Worm (Caenorhabditis elegans) whole organism, early embryonic: Measurements from ENCODE around the gene snf-11.

Experiments used
- B0310.2 ChIP-seq: sonication (generic microtip); optimal IDR thresholded peaks from 2 replicates; lab custom pipeline; 2016; ENCODE audit warnings: mild to moderate bottlenecking, missing genetic modification characterization, missing compliant biosample characterization
- F13C5.2 ChIP-seq: sonication (generic microtip); optimal IDR thresholded peaks from 2 replicates; lab custom pipeline; 2017; ENCODE audit warnings: mild to moderate bottlenecking, missing genetic modification characterization, inconsistent platforms, missing compliant biosample characterization
- aly-1 ChIP-seq: sonication (generic microtip); optimal IDR thresholded peaks from 2 replicates; lab custom pipeline; 2016; ENCODE audit warnings: missing genetic modification characterization, missing compliant biosample characterization
- ama-1 ChIP-seq: fragments of 150-350 bp; optimal IDR thresholded peaks from 2 replicates; lab custom pipeline; 2014
- ceh-13 ChIP-seq: fragments of 200-800 bp; sonication (Bioruptor generic); optimal IDR thresholded peaks from 2 replicates; lab custom pipeline; 2018; ENCODE audit warnings: mild to moderate bottlenecking, missing genetic modification characterization, missing compliant biosample characterization
- ceh-36 ChIP-seq: sonication (generic microtip); optimal IDR thresholded peaks from 2 replicates; lab custom pipeline; 2016; ENCODE audit warnings: missing genetic modification characterization, inconsistent platforms, missing compliant biosample characterization
- ets-7 ChIP-seq: sonication (generic microtip); optimal IDR thresholded peaks from 2 replicates; lab custom pipeline; 2016; ENCODE audit warnings: missing genotype, missing genetic modification characterization, missing compliant biosample characterization
- flt-1 ChIP-seq: fragments of 200-800 bp; sonication (Bioruptor generic); IDR thresholded peaks from 2 replicates; pipeline ENCODE4 v1.3.6; 2022; ENCODE audit warnings: missing genetic modification characterization, missing compliant biosample characterization
- hmbx-1 ChIP-seq: sonication (generic microtip); optimal IDR thresholded peaks from 2 replicates; lab custom pipeline; 2016; ENCODE audit warnings: mild to moderate bottlenecking, missing genetic modification characterization, missing compliant biosample characterization
- hmg-4 ChIP-seq: fragments of 200-800 bp; sonication (Bioruptor generic); optimal IDR thresholded peaks from 2 replicates; lab custom pipeline; 2018; ENCODE audit warnings: mild to moderate bottlenecking, missing genetic modification characterization, missing compliant biosample characterization
- hnd-1 ChIP-seq: sonication (generic microtip); optimal IDR thresholded peaks from 2 replicates; lab custom pipeline; 2016; ENCODE audit warnings: missing genetic modification characterization, missing compliant biosample characterization
- pes-1 ChIP-seq: fragments of 200-800 bp; sonication (Bioruptor generic); IDR thresholded peaks from 2 replicates; pipeline ENCODE4 v1.3.6; 2022; ENCODE audit warnings: missing genetic modification reagents, missing genetic modification characterization, missing compliant biosample characterization
- scrt-1 ChIP-seq: fragments of 200-800 bp; sonication (Bioruptor generic); IDR thresholded peaks from 2 replicates; pipeline ENCODE4 v1.3.6; 2022; ENCODE audit warnings: missing genetic modification characterization, missing compliant biosample characterization
- sea-1 ChIP-seq: fragments of 200-800 bp; sonication (Bioruptor generic); conservative IDR thresholded peaks from 2 replicates; pipeline ENCODE4 v1.3.6; 2022; ENCODE audit warnings: missing genetic modification characterization, missing compliant biosample characterization
- tbx-11 ChIP-seq: fragments of 200-800 bp; sonication (Bioruptor generic); IDR thresholded peaks from 2 replicates; pipeline ENCODE4 v1.3.6; 2022; ENCODE audit warnings: missing genetic modification characterization, missing compliant biosample characterization
- tbx-37 ChIP-seq: fragments of 200-800 bp; sonication (Bioruptor generic); conservative IDR thresholded peaks from 2 replicates; pipeline ENCODE4 v1.3.6; 2022; ENCODE audit warnings: missing genetic modification reagents, missing genetic modification characterization, missing compliant biosample characterization
- tra-4 ChIP-seq: sonication (generic microtip); optimal IDR thresholded peaks from 2 replicates; lab custom pipeline; 2017; ENCODE audit warnings: missing genetic modification characterization, missing compliant biosample characterization

snf-11 gene

ce11 chrV:11263025-11263424 is 45.2 kb downstream of the snf-11 start, which contains the start of gene F07B10.4:
Gene F07B10.4 (minus strand): TSS chrV:11263125.
- no peak for TF ChIP-seq ceh-36 (tag; lab: Kevin White, UChicago)
- TF ChIP-seq hmg-4 (GFP tag; lab: Kevin White, UChicago) = no peak
- no peak for TF ChIP-seq hmbx-1 (tag; lab: Kevin White, UChicago)
- no peak for TF ChIP-seq B0310.2 (tag; lab: Kevin White, UChicago)
- no peak for TF ChIP-seq flt-1 (GFP tag; lab: Robert Waterston, UW)
- no peak for TF ChIP-seq scrt-1 (GFP tag; lab: Robert Waterston, UW)
- no peak for TF ChIP-seq sea-1 (GFP tag; lab: Robert Waterston, UW)
- TF ChIP-seq hnd-1 (tag; lab: Kevin White, UChicago) = no peak
- TF ChIP-seq tbx-37 (GFP tag; lab: Robert Waterston, UW) = no peak
- TF ChIP-seq aly-1 (tag; lab: Kevin White, UChicago) = no peak
- TF ChIP-seq F13C5.2 (tag; lab: Kevin White, UChicago) = no peak
- TF ChIP-seq tbx-11 (GFP tag; lab: Robert Waterston, UW) = no peak
- no peak for TF ChIP-seq ceh-13
- TF ChIP-seq tra-4 (tag; lab: Kevin White, UChicago) = no peak
- TF ChIP-seq pes-1 = no peak
- TF ChIP-seq ama-1 = no peak
- TF ChIP-seq ets-7 (tag; lab: Kevin White, UChicago) = no peak

- no peak for TF ChIP-seq ceh-36 (tag; lab: Kevin White, UChicago)
- TF ChIP-seq sea-1 (GFP tag; lab: Robert Waterston, UW) = no peak
- no peak for TF ChIP-seq ceh-13
- no peak for TF ChIP-seq ets-7 (tag; lab: Kevin White, UChicago)
- no peak for TF ChIP-seq aly-1 (tag; lab: Kevin White, UChicago)
- no peak for TF ChIP-seq ama-1
- no peak for TF ChIP-seq hnd-1 (tag; lab: Kevin White, UChicago)
- no peak for TF ChIP-seq pes-1
- no peak for TF ChIP-seq B0310.2 (tag; lab: Kevin White, UChicago)
- no peak for TF ChIP-seq scrt-1 (GFP tag; lab: Robert Waterston, UW)
- no peak for TF ChIP-seq flt-1 (GFP tag; lab: Robert Waterston, UW)
- TF ChIP-seq F13C5.2 (tag; lab: Kevin White, UChicago) = no peak
- no peak for TF ChIP-seq hmg-4 (GFP tag; lab: Kevin White, UChicago)
- TF ChIP-seq tbx-11 (GFP tag; lab: Robert Waterston, UW) = no peak
- no peak for TF ChIP-seq hmbx-1 (tag; lab: Kevin White, UChicago)
- TF ChIP-seq tbx-37 (GFP tag; lab: Robert Waterston, UW) = no peak
- no peak for TF ChIP-seq tra-4 (tag; lab: Kevin White, UChicago)
Observed at ce11 chrV:11260622-11261021, 47.6 kb downstream of the snf-11 start, which contains the start of gene F07B10.7. Gene F07B10.7 (minus strand): TSS chrV:11260722.

- TF ChIP-seq sea-1 (GFP tag; lab: Robert Waterston, UW) = no peak
- no peak for TF ChIP-seq ceh-13
- TF ChIP-seq ama-1 = no peak
- TF ChIP-seq hmg-4 (GFP tag; lab: Kevin White, UChicago) = no peak
- no peak for TF ChIP-seq hmbx-1 (tag; lab: Kevin White, UChicago)
- no peak for TF ChIP-seq tra-4 (tag; lab: Kevin White, UChicago)
- no peak for TF ChIP-seq hnd-1 (tag; lab: Kevin White, UChicago)
- no peak for TF ChIP-seq ets-7 (tag; lab: Kevin White, UChicago)
- TF ChIP-seq flt-1 (GFP tag; lab: Robert Waterston, UW) = no peak
- no peak for TF ChIP-seq pes-1
- no peak for TF ChIP-seq tbx-11 (GFP tag; lab: Robert Waterston, UW)
- no peak for TF ChIP-seq aly-1 (tag; lab: Kevin White, UChicago)
- TF ChIP-seq ceh-36 (tag; lab: Kevin White, UChicago) = no peak
- TF ChIP-seq tbx-37 (GFP tag; lab: Robert Waterston, UW) = no peak
- TF ChIP-seq B0310.2 (tag; lab: Kevin White, UChicago) = no peak
- TF ChIP-seq scrt-1 (GFP tag; lab: Robert Waterston, UW) = no peak
- TF ChIP-seq F13C5.2 (tag; lab: Kevin White, UChicago) = no peak
Observed at ce11 chrV:11258896-11259295, 49.4 kb downstream of the snf-11 start, which contains the start of gene lgc-36. Gene lgc-36 (minus strand): TSS chrV:11258996.
